Worm (Caenorhabditis elegans): Measurements from ENCODE around the gene zmp-3.

Gene zmp-3

ce11 chrV:2871754-2872504, 37.5 kb downstream of the zmp-3 start:
- TF ChIP-seq pha-4 (tag; optimal IDR thresholded peaks at IDR 0.05) (no peak), nhr-43 (tag; optimal IDR thresholded peaks at IDR 0.05; ENCODE audit: poor library complexity, severe bottlenecking) (no peak), fkh-2 (tag; optimal IDR thresholded peaks at IDR 0.05) (no peak), daf-12 (tag; optimal IDR thresholded peaks at IDR 0.05) (no peak), lsy-12 (tag; optimal IDR thresholded peaks at IDR 0.05) (no peak), nhr-23 (tag; optimal IDR thresholded peaks at IDR 0.05) (no peak), nhr-25 (tag; optimal IDR thresholded peaks at IDR 0.05) (no peak), hmg-11 (tag; optimal IDR thresholded peaks at IDR 0.05) (no peak), ceh-16 (tag; optimal IDR thresholded peaks at IDR 0.05) (no peak), lin-39 (tag; optimal IDR thresholded peaks at IDR 0.05) (no peak), nhr-28 (tag; optimal IDR thresholded peaks at IDR 0.05) (no peak), egl-27 (tag; optimal IDR thresholded peaks at IDR 0.05) (no peak), egl-5 (tag; optimal IDR thresholded peaks at IDR 0.05) (no peak), nhr-76 (tag; optimal IDR thresholded peaks at IDR 0.05) (no peak), ZK546.5 (tag; optimal IDR thresholded peaks at IDR 0.05) (no peak), sea-2 (GFP tag; optimal IDR thresholded peaks at IDR 0.05) (no peak), nhr-12 (tag; optimal IDR thresholded peaks at IDR 0.05) (no peak), elt-1 (tag; optimal IDR thresholded peaks at IDR 0.05) (no peak)

DNA sequence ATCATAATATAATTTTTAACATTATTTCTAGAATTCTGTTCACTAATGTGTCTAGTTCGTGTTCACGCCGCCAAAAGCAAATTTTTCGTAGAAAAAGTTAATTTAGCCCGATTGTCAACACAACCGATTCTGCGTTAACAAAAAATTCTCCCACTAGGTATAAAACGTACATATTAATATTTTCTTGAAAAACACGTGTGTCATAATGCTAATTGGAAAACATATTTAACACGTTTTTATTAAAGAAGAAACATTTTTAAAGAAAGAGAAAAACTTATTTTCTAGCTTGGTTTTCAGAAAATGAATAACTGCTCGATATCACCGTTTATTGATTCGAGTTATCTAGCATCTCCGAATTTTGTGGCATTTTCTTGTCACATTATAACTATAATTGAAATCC, 39.3 kb downstream of the zmp-3 start, which contains the start of gene srh-243:
TSS of gene srh-243 (plus strand) at position 301 of the 400 bp plus-strand sequence.
- TF ChIP-seq unc-62 (GFP tag; optimal IDR thresholded peaks at IDR 0.05) = no peak
- TF ChIP-seq mml-1 (tag; optimal IDR thresholded peaks at IDR 0.05) = no peak
- TF ChIP-seq hmg-11 (tag; optimal IDR thresholded peaks at IDR 0.05) = no peak
- no peak for TF ChIP-seq fos-1 (tag; optimal IDR thresholded peaks at IDR 0.05)
- no peak for TF ChIP-seq snpc-4 (tag; optimal IDR thresholded peaks at IDR 0.05)
- no peak for TF ChIP-seq nhr-28 (tag; optimal IDR thresholded peaks at IDR 0.05)
- no peak for TF ChIP-seq nhr-67 (tag; optimal IDR thresholded peaks at IDR 0.05)
- TF ChIP-seq R02D3.7 (tag; optimal IDR thresholded peaks at IDR 0.05) = no peak
- no peak for TF ChIP-seq tbx-2 (tag; optimal IDR thresholded peaks at IDR 0.05)
- TF ChIP-seq nhr-76 (tag; optimal IDR thresholded peaks at IDR 0.05) = no peak
- no peak for TF ChIP-seq ceh-28 (tag; optimal IDR thresholded peaks at IDR 0.05)
- no peak for TF ChIP-seq nhr-25 (tag; optimal IDR thresholded peaks at IDR 0.05)

DNA sequence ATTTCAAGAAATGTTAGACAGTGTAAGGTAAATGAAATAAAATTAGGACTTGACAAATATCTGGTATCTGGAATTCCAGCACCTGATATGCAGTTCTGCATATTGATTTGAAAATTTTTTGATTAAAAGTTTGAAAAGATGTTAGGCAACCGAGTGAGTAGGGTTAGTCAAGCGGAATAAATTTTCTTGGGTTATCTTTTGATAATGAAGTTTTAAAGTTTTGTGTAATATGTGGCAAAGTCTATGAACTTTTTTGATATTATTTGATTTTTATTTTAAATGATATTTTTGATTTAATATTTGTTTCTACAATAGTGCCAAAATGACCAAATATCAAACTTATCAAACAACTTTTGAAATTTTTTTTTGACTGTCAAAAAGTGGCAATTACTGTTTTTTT, 39.9 kb downstream of the zmp-3 start, which contains the start of gene srh-241:
TSS of gene srh-241 (minus strand) at position 101 of the 400 bp plus-strand sequence.
- no peak for TF ChIP-seq lin-15B (tag; optimal IDR thresholded peaks at IDR 0.05)
- TF ChIP-seq pqm-1 (tag; optimal IDR thresholded peaks at IDR 0.05) = no peak
- TF ChIP-seq lin-39 (tag; optimal IDR thresholded peaks at IDR 0.05) = no peak
- no peak for TF ChIP-seq eor-1 (tag; optimal IDR thresholded peaks at IDR 0.05)
- TF ChIP-seq nhr-23 (tag; optimal IDR thresholded peaks at IDR 0.05) = no peak
- no peak for TF ChIP-seq elt-3 (tag; optimal IDR thresholded peaks at IDR 0.05)
- TF ChIP-seq mdl-1 (tag; optimal IDR thresholded peaks at IDR 0.05) = no peak
- no peak for TF ChIP-seq skn-1 (tag; optimal IDR thresholded peaks at IDR 0.05)
- no peak for TF ChIP-seq nhr-76 (tag; optimal IDR thresholded peaks at IDR 0.05)
- TF ChIP-seq snpc-4 (tag; optimal IDR thresholded peaks at IDR 0.05) = no peak

DNA sequence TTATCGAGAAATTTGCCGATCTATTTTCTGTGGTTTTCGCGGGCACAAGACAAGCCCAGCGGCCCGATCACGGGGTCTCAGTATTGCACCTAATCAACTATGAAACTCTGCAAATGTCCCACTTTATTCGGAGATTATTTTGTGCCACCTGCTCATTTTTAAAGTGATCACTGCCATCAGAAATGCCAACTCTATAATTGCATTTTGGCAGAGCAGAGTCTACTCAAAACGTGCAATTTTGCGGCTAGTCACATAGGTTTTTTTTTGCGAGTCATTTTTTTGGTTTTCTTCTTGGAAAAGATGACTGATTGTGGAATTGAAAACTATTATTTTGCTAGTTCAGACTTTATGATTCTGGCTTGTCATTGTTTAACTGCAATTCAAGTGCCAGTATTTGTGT, 44.5 kb downstream of the zmp-3 start, which contains the start of gene srh-240:
TSS of gene srh-240 (plus strand) at position 301 of the 400 bp plus-strand sequence.
- TF ChIP-seq zag-1 (tag; optimal IDR thresholded peaks at IDR 0.05) (no peak), fkh-2 (tag; optimal IDR thresholded peaks at IDR 0.05) (no peak), unc-62 (GFP tag; optimal IDR thresholded peaks at IDR 0.05) (no peak), skn-1 (tag; optimal IDR thresholded peaks at IDR 0.05) (no peak), nhr-25 (tag; optimal IDR thresholded peaks at IDR 0.05) (no peak), unc-39 (tag; optimal IDR thresholded peaks at IDR 0.05) (no peak), ztf-4 (tag; optimal IDR thresholded peaks at IDR 0.05) (no peak), ama-1 (optimal IDR thresholded peaks at IDR 0.05) (no peak)
